Fruit fly (Drosophila melanogaster) whole organism, embryonic: ENCODE data around the gene CG31321.

Experiments used
- ATbp ChIP-seq: fragments of 200-800 bp; sonication (Bioruptor generic); optimal IDR thresholded peaks from 2 replicates; lab custom pipeline; 2017; ENCODE audit warnings: missing biosample characterization, mild to moderate bottlenecking, missing genetic modification characterization, missing genetic modification reagents
- CG10209 ChIP-seq: fragments of 200-800 bp; sonication (Bioruptor generic); optimal IDR thresholded peaks from 3 replicates; lab custom pipeline; 2017; ENCODE audit warnings: missing biosample characterization, mild to moderate bottlenecking, missing genetic modification characterization, missing genetic modification reagents
- CG10274 ChIP-seq: fragments of 200-800 bp; sonication (Bioruptor generic); optimal IDR thresholded peaks from 3 replicates; lab custom pipeline; 2017; ENCODE audit warnings: missing biosample characterization, mild to moderate bottlenecking, missing genetic modification characterization
- CG10321 ChIP-seq: fragments of 200-800 bp; sonication (Bioruptor generic); IDR thresholded peaks from 2 replicates; pipeline ENCODE4 v1.3.6; 2022; ENCODE audit warnings: missing biosample characterization, missing genetic modification characterization
- CG11696 ChIP-seq: fragments of 200-800 bp; sonication (Bioruptor generic); IDR thresholded peaks from 2 replicates; pipeline ENCODE4 v1.3.6; 2022; ENCODE audit warnings: missing biosample characterization, missing genetic modification characterization
- CG1233 ChIP-seq: fragments of 200-800 bp; sonication (Bioruptor generic); optimal IDR thresholded peaks from 4 replicates; lab custom pipeline; 2018; ENCODE audit warnings: missing biosample characterization, mild to moderate bottlenecking, missing genetic modification characterization
- CG12744 ChIP-seq: fragments of 200-800 bp; sonication (Bioruptor generic); optimal IDR thresholded peaks from 2 replicates; lab custom pipeline; 2016; ENCODE audit warnings: missing biosample characterization, missing genetic modification characterization
- CG13287 ChIP-seq: fragments of 200-800 bp; sonication (Bioruptor generic); IDR thresholded peaks from 2 replicates; pipeline ENCODE4 v1.3.6; 2022; ENCODE audit warnings: missing biosample characterization, missing genetic modification characterization; ENCODE audit not compliant: partially characterized antibody
- CG14014 ChIP-seq: fragments of 200-800 bp; sonication (Bioruptor generic); IDR thresholded peaks from 2 replicates; pipeline ENCODE4 v1.3.6; 2022; ENCODE audit warnings: missing biosample characterization, missing genetic modification characterization
- CG15011 ChIP-seq: fragments of 200-800 bp; sonication (Bioruptor generic); optimal IDR thresholded peaks from 3 replicates; lab custom pipeline; 2018; ENCODE audit warnings: missing biosample characterization, mild to moderate bottlenecking, missing genetic modification characterization
- CG15479 ChIP-seq: fragments of 200-800 bp; sonication (Bioruptor generic); optimal IDR thresholded peaks from 3 replicates; lab custom pipeline; 2019; ENCODE audit warnings: missing biosample characterization, mild to moderate bottlenecking, missing genetic modification characterization, moderate library complexity
- CG2129 ChIP-seq: fragments of 200-800 bp; sonication (Bioruptor generic); IDR thresholded peaks from 2 replicates; pipeline ENCODE4 v1.3.6; 2022; ENCODE audit warnings: missing biosample characterization, missing genetic modification characterization; ENCODE audit not compliant: partially characterized antibody
- CG34376 ChIP-seq: fragments of 200-800 bp; sonication (Bioruptor generic); optimal IDR thresholded peaks from 2 replicates; lab custom pipeline; 2018; ENCODE audit warnings: missing biosample characterization, mild to moderate bottlenecking, missing genetic modification characterization
- CG4424 ChIP-seq: fragments of 200-800 bp; sonication (Bioruptor generic); optimal IDR thresholded peaks from 3 replicates; lab custom pipeline; 2016; ENCODE audit warnings: missing biosample characterization, missing genetic modification characterization
- CG4854 ChIP-seq: fragments of 200-800 bp; sonication (Bioruptor generic); optimal IDR thresholded peaks from 2 replicates; lab custom pipeline; 2016; ENCODE audit warnings: missing biosample characterization, missing genetic modification characterization, inconsistent platforms
- CG6654 ChIP-seq: fragments of 200-800 bp; sonication (Bioruptor generic); optimal IDR thresholded peaks from 2 replicates; lab custom pipeline; 2017; ENCODE audit warnings: missing biosample characterization, mild to moderate bottlenecking, missing genetic modification characterization
- CG6683 ChIP-seq: fragments of 200-800 bp; sonication (Bioruptor generic); optimal IDR thresholded peaks from 2 replicates; lab custom pipeline; 2017; ENCODE audit warnings: missing biosample characterization, mild to moderate bottlenecking, missing genetic modification characterization, missing genetic modification reagents
- CG8281 ChIP-seq: fragments of 200-800 bp; sonication (Bioruptor generic); optimal IDR thresholded peaks from 2 replicates; lab custom pipeline; 2018; ENCODE audit warnings: missing biosample characterization, mild to moderate bottlenecking, missing genetic modification characterization, moderate library complexity
- CkIIα-i1 ChIP-seq: fragments of 200-800 bp; sonication (Bioruptor generic); IDR thresholded peaks from 2 replicates; pipeline ENCODE4 v1.3.6; 2022; ENCODE audit warnings: missing biosample characterization, missing genetic modification characterization
- CoRest ChIP-seq: fragments of 200-800 bp; sonication (Bioruptor generic); optimal IDR thresholded peaks from 3 replicates; lab custom pipeline; 2018; ENCODE audit warnings: missing biosample characterization, mild to moderate bottlenecking, missing genetic modification characterization, moderate library complexity
- D ChIP-seq, 2 experiments: fragments of 200-800 bp in 1 of 2; fragments of >200 bp in 1 of 2; sonication (Bioruptor generic) in 1 of 2; optimal IDR thresholded peaks; 2 replicates in 1 of 2; 3 replicates in 1 of 2; lab custom pipeline; 2017; ENCODE audit warnings: mild to moderate bottlenecking in 1 of 2, missing biosample characterization in 1 of 2, missing genetic modification characterization in 1 of 2, missing genetic modification reagents in 1 of 2
- Dad ChIP-seq: fragments of 200-800 bp; sonication (Bioruptor generic); optimal IDR thresholded peaks from 3 replicates; lab custom pipeline; 2016; ENCODE audit warnings: missing biosample characterization, missing genetic modification characterization
- Gug ChIP-seq: fragments of 200-800 bp; sonication (Bioruptor generic); IDR thresholded peaks from 4 replicates; pipeline ENCODE4 v1.3.6; 2022; ENCODE audit warnings: missing biosample characterization, missing genetic modification characterization
- Hand ChIP-seq: fragments of 200-800 bp; sonication (Bioruptor generic); optimal IDR thresholded peaks from 2 replicates; lab custom pipeline; 2017; ENCODE audit warnings: mild to moderate bottlenecking, missing biosample characterization, missing genetic modification reagents, missing genetic modification characterization
- Oaz ChIP-seq: fragments of 200-800 bp; sonication (Bioruptor generic); IDR thresholded peaks from 2 replicates; pipeline ENCODE4 v1.3.6; 2022; ENCODE audit warnings: missing biosample characterization, missing genetic modification characterization
- Oli ChIP-seq: fragments of 200-800 bp; sonication (Bioruptor generic); optimal IDR thresholded peaks from 2 replicates; lab custom pipeline; 2018; ENCODE audit warnings: missing biosample characterization, mild to moderate bottlenecking, missing genetic modification characterization, moderate library complexity
- Stat92E ChIP-seq, 3 experiments: fragments of >200 bp in 2 of 3; fragments of 200-800 bp in 1 of 3; sonication (Bioruptor generic) in 1 of 3; optimal IDR thresholded peaks; 2 replicates each; lab custom pipeline; 2017 to 2019; ENCODE audit warnings: missing biosample characterization in 3 of 3, missing genetic modification characterization in 3 of 3, mild to moderate bottlenecking in 1 of 3, moderate library complexity in 1 of 3
- abd-A ChIP-seq: fragments of 200-800 bp; sonication (Bioruptor generic); optimal IDR thresholded peaks from 3 replicates; lab custom pipeline; 2019; ENCODE audit warnings: missing biosample characterization, mild to moderate bottlenecking, missing genetic modification characterization, moderate library complexity
- bcd ChIP-seq: fragments of 200-800 bp; sonication (Bioruptor generic); optimal IDR thresholded peaks from 2 replicates; lab custom pipeline; 2017; ENCODE audit warnings: missing biosample characterization, mild to moderate bottlenecking, missing genetic modification characterization
- bowl ChIP-seq: fragments of 200-800 bp; sonication (Bioruptor generic); IDR thresholded peaks from 2 replicates; pipeline ENCODE4 v1.3.6; 2022; ENCODE audit warnings: missing biosample characterization, missing genetic modification characterization
- bsh ChIP-seq, 2 experiments: fragments of 200-800 bp; sonication (Bioruptor generic); optimal IDR thresholded peaks; 2 replicates each; lab custom pipeline; 2017 to 2018; ENCODE audit warnings: mild to moderate bottlenecking in 2 of 2, missing biosample characterization in 2 of 2, missing genetic modification characterization in 2 of 2, moderate library complexity in 1 of 2
- cas ChIP-seq: fragments of 200-800 bp; sonication (Bioruptor generic); IDR thresholded peaks from 2 replicates; pipeline ENCODE4 v1.3.6; 2022; ENCODE audit warnings: missing biosample characterization, missing genetic modification characterization
- crp ChIP-seq, 2 experiments: fragments of 200-800 bp; sonication (Bioruptor generic); optimal IDR thresholded peaks; 2 replicates in 1 of 2; 3 replicates in 1 of 2; lab custom pipeline; 2017; ENCODE audit warnings: missing biosample characterization in 2 of 2, missing genetic modification characterization in 2 of 2, mild to moderate bottlenecking in 1 of 2, moderate library complexity in 1 of 2
- dmrt99B ChIP-seq: fragments of 200-800 bp; sonication (Bioruptor generic); optimal IDR thresholded peaks from 2 replicates; lab custom pipeline; 2018; ENCODE audit warnings: missing biosample characterization, mild to moderate bottlenecking, missing genetic modification characterization, moderate library complexity
- dysf ChIP-seq: fragments of 200-800 bp; sonication (Bioruptor generic); IDR thresholded peaks from 3 replicates; pipeline ENCODE4 v1.3.6; 2022; ENCODE audit warnings: missing biosample characterization, missing genetic modification characterization
- emc ChIP-seq: fragments of 200-800 bp; sonication (Bioruptor generic); optimal IDR thresholded peaks from 2 replicates; lab custom pipeline; 2016; ENCODE audit warnings: missing biosample characterization, missing genetic modification characterization
- eve ChIP-seq, 2 experiments: fragments of >200 bp; optimal IDR thresholded peaks; 2 replicates each; lab custom pipeline; 2017; ENCODE audit warnings: missing biosample characterization in 2 of 2, missing genetic modification characterization in 2 of 2
- ken ChIP-seq: fragments of 200-800 bp; sonication (Bioruptor generic); IDR thresholded peaks from 3 replicates; pipeline ENCODE4 v1.3.6; 2022; ENCODE audit warnings: missing biosample characterization, missing genetic modification characterization
- lab ChIP-seq: fragments of 200-800 bp; sonication (Bioruptor generic); optimal IDR thresholded peaks from 3 replicates; lab custom pipeline; 2017; ENCODE audit warnings: missing biosample characterization, missing genetic modification characterization, mild to moderate bottlenecking, moderate library complexity, missing genetic modification reagents
- nom ChIP-seq: fragments of 200-800 bp; sonication (Bioruptor generic); optimal IDR thresholded peaks from 2 replicates; lab custom pipeline; 2017; ENCODE audit warnings: missing biosample characterization, missing genetic modification characterization, mild to moderate bottlenecking, moderate library complexity, missing genetic modification reagents
- peb ChIP-seq: fragments of 200-800 bp; sonication (Bioruptor generic); IDR thresholded peaks from 2 replicates; pipeline ENCODE4 v1.3.6; 2022; ENCODE audit warnings: missing biosample characterization, missing genetic modification characterization
- phol ChIP-seq: fragments of 200-800 bp; sonication (Bioruptor generic); optimal IDR thresholded peaks from 3 replicates; lab custom pipeline; 2018; ENCODE audit warnings: missing biosample characterization, mild to moderate bottlenecking, missing genetic modification characterization, moderate library complexity
- sens-2 ChIP-seq: fragments of 200-800 bp; sonication (Bioruptor generic); IDR thresholded peaks from 2 replicates; pipeline ENCODE4 v1.3.6; 2022; ENCODE audit warnings: missing biosample characterization, missing genetic modification characterization
- ssp ChIP-seq: fragments of 200-800 bp; sonication (Bioruptor generic); IDR thresholded peaks from 2 replicates; pipeline ENCODE4 v1.3.6; 2022; ENCODE audit warnings: missing biosample characterization, missing genetic modification characterization
- stc ChIP-seq: fragments of 200-800 bp; sonication (Bioruptor generic); IDR thresholded peaks from 2 replicates; pipeline ENCODE4 v1.3.6; 2022; ENCODE audit warnings: missing biosample characterization, missing genetic modification characterization
- vnd ChIP-seq: fragments of 200-800 bp; sonication (Bioruptor generic); IDR thresholded peaks from 3 replicates; pipeline ENCODE4 v1.3.6; 2022; ENCODE audit warnings: missing biosample characterization, missing genetic modification characterization; ENCODE audit not compliant: partially characterized antibody
- z ChIP-seq: fragments of 200-800 bp; sonication (Bioruptor generic); IDR thresholded peaks from 3 replicates; pipeline ENCODE4 v1.3.6; 2022; ENCODE audit warnings: missing biosample characterization, missing genetic modification characterization
- zf30C ChIP-seq: fragments of 200-800 bp; sonication (Bioruptor generic); optimal IDR thresholded peaks from 3 replicates; lab custom pipeline; 2018; ENCODE audit warnings: missing biosample characterization, mild to moderate bottlenecking, missing genetic modification characterization

The CG31321 gene

dm6 chr3R:14353733-14354152, 43.6 kb downstream of the CG31321 start (continued):
- peak; percentile 68 for TF ChIP-seq CG4424 (GFP tag; lab: Kevin White, UChicago)
- TF ChIP-seq CG8281, result peak; percentile 36
- TF ChIP-seq CG14014, result 0 out of 2 replicates have a peak, but pooled peaks have one; percentile 38
- peak; percentile 75 for TF ChIP-seq ATbp (GFP tag; lab: Kevin White, UChicago)
- TF ChIP-seq CG4854 (GFP tag; lab: Kevin White, UChicago), result peak; percentile 4
- 0 out of 2 replicates have a peak, but pooled peaks have one; percentile 16 for TF ChIP-seq sens-2 (GFP tag; lab: Robert Waterston, UW)
- TF ChIP-seq Dad (GFP tag; lab: Kevin White, UChicago), result no peak
- TF ChIP-seq crp (GFP tag; optimal IDR thresholded peaks at IDR 0.05; lab: Kevin White, UChicago), result no peak
- no peak for TF ChIP-seq CG10274 (GFP tag; lab: Kevin White, UChicago)
- TF ChIP-seq ken (GFP tag; lab: Robert Waterston, UW), result 0 out of 3 replicates have a peak, but pooled peaks have one; percentile 6
- TF ChIP-seq bsh (GFP tag; optimal IDR thresholded peaks at IDR 0.05; lab: Kevin White, UChicago), result peak; percentile 58 to 60
- peak; percentile 87 for TF ChIP-seq nom (GFP tag; lab: Kevin White, UChicago)
- TF ChIP-seq bowl (GFP tag; lab: Robert Waterston, UW), result no peak
- TF ChIP-seq Oaz, result no peak
- peak; percentile 74 for TF ChIP-seq Oli (tag; lab: Kevin White, UChicago)
- TF ChIP-seq bcd (GFP tag; lab: Kevin White, UChicago), result peak; percentile 76
- no peak for TF ChIP-seq CkIIα-i1 (GFP tag; lab: Robert Waterston, UW)
- peak; percentile 37; the same call in 1 of the 2 replicates for TF ChIP-seq ssp (GFP tag; lab: Robert Waterston, UW)
- peak; percentile 72 for TF ChIP-seq CG6683 (GFP tag; lab: Kevin White, UChicago)
- no peak for TF ChIP-seq cas (GFP tag; lab: Robert Waterston, UW)
- TF ChIP-seq CG10209 (GFP tag; lab: Kevin White, UChicago), result peak; percentile 56
- TF ChIP-seq CG15011, result peak; percentile 69
- peak; percentile 89 for TF ChIP-seq dmrt99B
- peak; percentile 71 for TF ChIP-seq CG1233 (GFP tag; lab: Kevin White, UChicago)
- peak; percentile 85 for TF ChIP-seq phol
- TF ChIP-seq z (GFP tag; lab: Robert Waterston, UW), result no peak
- TF ChIP-seq abd-A (tag; lab: Kevin White, UChicago), result no peak
- no peak for TF ChIP-seq vnd
- TF ChIP-seq CG13287 (GFP tag; lab: Robert Waterston, UW), result no peak
- TF ChIP-seq Stat92E (GFP tag; optimal IDR thresholded peaks at IDR 0.05; lab: Kevin White, UChicago), result no peak
- TF ChIP-seq D (optimal IDR thresholded peaks at IDR 0.05; lab: Kevin White, UChicago), result no peak
- TF ChIP-seq D (GFP tag; optimal IDR thresholded peaks at IDR 0.05; lab: Kevin White, UChicago), result peak; percentile 69
- 0 out of 2 replicates have a peak, but pooled peaks have one; percentile 16 for TF ChIP-seq CG11696 (GFP tag; lab: Robert Waterston, UW)
- peak in 1 of 2 experiments; percentile 60 for TF ChIP-seq eve (GFP tag; optimal IDR thresholded peaks at IDR 0.05; lab: Kevin White, UChicago)
- TF ChIP-seq CG10321 (GFP tag; lab: Robert Waterston, UW), result no peak
- peak; percentile 57 for TF ChIP-seq stc (GFP tag; lab: Robert Waterston, UW)
- TF ChIP-seq zf30C (GFP tag; lab: Kevin White, UChicago), result no peak
- TF ChIP-seq lab (GFP tag; lab: Kevin White, UChicago), result peak; percentile 90
- TF ChIP-seq peb, result no peak
- TF ChIP-seq emc, result no peak
- TF ChIP-seq Hand (GFP tag; lab: Kevin White, UChicago), result no peak
- no peak for TF ChIP-seq CG15479
- no peak for TF ChIP-seq CG12744 (GFP tag; lab: Kevin White, UChicago)
- peak; percentile 33 for TF ChIP-seq CG6654
- TF ChIP-seq CG2129 (GFP tag; lab: Robert Waterston, UW), result no peak
- peak; percentile 81; the same call in 2 of the 3 replicates for TF ChIP-seq dysf (GFP tag; lab: Robert Waterston, UW)
- TF ChIP-seq Gug (GFP tag; lab: Robert Waterston, UW), result 0 out of 4 replicates have a peak, but pooled peaks have one; percentile 33
- peak; percentile 50 for TF ChIP-seq CG34376
- TF ChIP-seq CoRest (tag; lab: Kevin White, UChicago), result peak; percentile 77
